Worm (Caenorhabditis elegans) whole organism, L4/young adult: Measurements from ENCODE around the gene Y67D8C.2.

Source experiments
- W03F9.2 ChIP-seq: fragments of 150-350 bp; optimal IDR thresholded peaks from 2 replicates; lab custom pipeline; 2014; ENCODE audit warnings: missing biosample characterization, missing genetic modification characterization
- dao-5 ChIP-seq: sonication (generic microtip); optimal IDR thresholded peaks from 2 replicates; lab custom pipeline; 2016; ENCODE audit warnings: missing genotype, missing genetic modification characterization, moderate library complexity, missing compliant biosample characterization
- him-1 ChIP-seq: sonication (generic microtip); optimal IDR thresholded peaks from 2 replicates; lab custom pipeline; 2016; ENCODE audit warnings: missing genotype, missing genetic modification reagents, missing genetic modification characterization, missing compliant biosample characterization

ce11 chrIV:3121060-3121459 is 49.0 kb downstream of the Y67D8C.2 start:
- TF ChIP-seq him-1 (tag; lab: Kevin White, UChicago) (no peak), dao-5 (tag; lab: Kevin White, UChicago) (no peak), W03F9.2 (no peak)
